Fruit fly (Drosophila melanogaster): ENCODE data around the gene CG5961.

CG5961 gene

dm6 chr3R:12448889-12449314 lies 11.2 kb downstream of the CG5961 start, which contains the start of gene CG18549 (continued):
- peak; percentile 92 for TF ChIP-seq Myb (GFP tag; optimal IDR thresholded peaks at IDR 0.05)
- peak; percentile 100 for TF ChIP-seq Chrac-16 (GFP tag; optimal IDR thresholded peaks at IDR 0.05)
- peak; percentile 98 for TF ChIP-seq Taf1 (GFP tag; IDR thresholded peaks at IDR 0.05)
- TF ChIP-seq rib (GFP tag; IDR thresholded peaks at IDR 0.05), result peak; percentile 100
- TF ChIP-seq chn (GFP tag; optimal IDR thresholded peaks at IDR 0.05), result peak; percentile 100
- peak; percentile 73; the same call in 2 of the 3 replicates for TF ChIP-seq CG7963 (GFP tag; IDR thresholded peaks at IDR 0.05; ENCODE audit: partially characterized antibody)
- peak; percentile 98 for TF ChIP-seq CG10543 (GFP tag; optimal IDR thresholded peaks at IDR 0.05)
- peak; percentile 100 for TF ChIP-seq Med (GFP tag)
- peak; percentile 100 for TF ChIP-seq CG17568 (GFP tag; optimal IDR thresholded peaks at IDR 0.05)
- no peak for TF ChIP-seq pan (optimal IDR thresholded peaks at IDR 0.05)
- peak in 1 of 2 experiments; percentile 100 for TF ChIP-seq pan (GFP tag; optimal IDR thresholded peaks at IDR 0.05 in 1 of 2, IDR thresholded peaks at IDR 0.05 in 1 of 2)
- TF ChIP-seq CG12236 (GFP tag; optimal IDR thresholded peaks at IDR 0.05), result peak; percentile 99
- peak; percentile 83 for TF ChIP-seq Dip2 (GFP tag; IDR thresholded peaks at IDR 0.05)
- peak; percentile 100 for TF ChIP-seq CG1529 (GFP tag; optimal IDR thresholded peaks at IDR 0.05)
- peak; percentile 99 for TF ChIP-seq Lhr (GFP tag; optimal IDR thresholded peaks at IDR 0.05)
- TF ChIP-seq HmgD (GFP tag; optimal IDR thresholded peaks at IDR 0.05), result peak; percentile 98
- TF ChIP-seq CG17328 (GFP tag; IDR thresholded peaks at IDR 0.05), result peak; percentile 100
- peak; percentile 93 for TF ChIP-seq Adf1 (GFP tag; IDR thresholded peaks at IDR 0.05)
- TF ChIP-seq CG13424 (tag; optimal IDR thresholded peaks at IDR 0.05), result peak; percentile 100
- peak; percentile 100 for TF ChIP-seq CG7556 (GFP tag; optimal IDR thresholded peaks at IDR 0.05)
- TF ChIP-seq pho (GFP tag; optimal IDR thresholded peaks at IDR 0.05), result peak; percentile 99
- TF ChIP-seq CG9932 (GFP tag; IDR thresholded peaks at IDR 0.05), result peak; percentile 99
- TF ChIP-seq CG15696 (tag; optimal IDR thresholded peaks at IDR 0.05), result peak; percentile 99
- peak; percentile 99 for TF ChIP-seq org-1 (GFP tag; optimal IDR thresholded peaks at IDR 0.05)
- TF ChIP-seq phol (tag; optimal IDR thresholded peaks at IDR 0.05), result peak; percentile 100
- peak; percentile 99 for TF ChIP-seq CG3065 (GFP tag; optimal IDR thresholded peaks at IDR 0.05)
- peak; percentile 97 for TF ChIP-seq CG8281 (tag; optimal IDR thresholded peaks at IDR 0.05)
- TF ChIP-seq Hmx (GFP tag; optimal IDR thresholded peaks at IDR 0.05), result peak; percentile 98
- peak; percentile 100 for TF ChIP-seq Meics (GFP tag; optimal IDR thresholded peaks at IDR 0.05)
- TF ChIP-seq B-H2 (GFP tag; optimal IDR thresholded peaks at IDR 0.05), result peak; percentile 99
- peak; percentile 85 for TF ChIP-seq BEAF-32 (GFP tag; optimal IDR thresholded peaks at IDR 0.05)
- peak; percentile 100 for TF ChIP-seq Drgx (GFP tag; IDR thresholded peaks at IDR 0.05)
- peak; percentile 96 for TF ChIP-seq CG17186 (GFP tag; optimal IDR thresholded peaks at IDR 0.05)
- TF ChIP-seq vnd (GFP tag; IDR thresholded peaks at IDR 0.05; ENCODE audit: partially characterized antibody), result peak; percentile 65
- TF ChIP-seq D (optimal IDR thresholded peaks at IDR 0.05), result no peak
- TF ChIP-seq D (GFP tag; optimal IDR thresholded peaks at IDR 0.05), result peak; percentile 100
- peak; percentile 98 for TF ChIP-seq repo (GFP tag; optimal IDR thresholded peaks at IDR 0.05)
- TF ChIP-seq CG12155 (GFP tag; optimal IDR thresholded peaks at IDR 0.05), result peak; percentile 99
- TF ChIP-seq zfh1 (GFP tag; IDR thresholded peaks at IDR 0.05), result peak; percentile 100
- TF ChIP-seq CG8359 (GFP tag; optimal IDR thresholded peaks at IDR 0.05; ENCODE audit: borderline replicate concordance), result peak; percentile 97
- peak; percentile 98 for TF ChIP-seq CG7745 (tag; optimal IDR thresholded peaks at IDR 0.05)
- peak; percentile 100 for TF ChIP-seq Hr3 (GFP tag; optimal IDR thresholded peaks at IDR 0.05)
- peak; percentile 100 for TF ChIP-seq CG3847 (GFP tag; IDR thresholded peaks at IDR 0.05)
- TF ChIP-seq pnt (GFP tag; optimal IDR thresholded peaks at IDR 0.05), result peak; percentile 99
- no peak for TF ChIP-seq HLHmδ (GFP tag; optimal IDR thresholded peaks at IDR 0.05)
- peak; percentile 100 for TF ChIP-seq bcd (GFP tag; optimal IDR thresholded peaks at IDR 0.05)
- peak; percentile 98 for TF ChIP-seq Jarid2 (GFP tag; optimal IDR thresholded peaks at IDR 0.05)
- TF ChIP-seq Dbx (GFP tag; IDR thresholded peaks at IDR 0.05), result peak; percentile 100
- peak; percentile 94 for TF ChIP-seq CG2116 (GFP tag; optimal IDR thresholded peaks at IDR 0.05)
- TF ChIP-seq CG11695 (GFP tag; IDR thresholded peaks at IDR 0.05), result peak; percentile 100
- peak; percentile 44 to 81 for TF ChIP-seq crp (GFP tag; optimal IDR thresholded peaks at IDR 0.05)
